Fruit fly (Drosophila melanogaster) whole organism: ENCODE measurements around the gene nSyb.

Source experiments
- CG8478 ChIP-seq: fragments of >200 bp; optimal IDR thresholded peaks from 2 replicates; lab custom pipeline; 2018; ENCODE audit warnings: inconsistent platforms
- Dll ChIP-seq: fragments of >200 bp; optimal IDR thresholded peaks from 2 replicates; lab custom pipeline; 2017

- no peak for TF ChIP-seq CG8478 (lab: Kevin White, UChicago)
- TF ChIP-seq Dll: no peak
Observed at dm6 chr3L:1626924-1627323, 10.6 kb downstream of the nSyb start.
